Worm (Caenorhabditis elegans) whole organism, L4/young adult: ENCODE data around the gene C35A11.3.
A peak's percentile ranks its signal among the peaks of the same experiment; 100 is the strongest.

Experiments used
- W03F9.2 ChIP-seq: fragments of 150-350 bp; optimal IDR thresholded peaks from 2 replicates; lab custom pipeline; 2014; ENCODE audit warnings: missing biosample characterization, missing genetic modification characterization
- dao-5 ChIP-seq: sonication (generic microtip); optimal IDR thresholded peaks from 2 replicates; lab custom pipeline; 2016; ENCODE audit warnings: missing genotype, missing genetic modification characterization, moderate library complexity, missing compliant biosample characterization
- him-1 ChIP-seq: sonication (generic microtip); optimal IDR thresholded peaks from 2 replicates; lab custom pipeline; 2016; ENCODE audit warnings: missing genotype, missing genetic modification reagents, missing genetic modification characterization, missing compliant biosample characterization

The C35A11.3 gene

DNA sequence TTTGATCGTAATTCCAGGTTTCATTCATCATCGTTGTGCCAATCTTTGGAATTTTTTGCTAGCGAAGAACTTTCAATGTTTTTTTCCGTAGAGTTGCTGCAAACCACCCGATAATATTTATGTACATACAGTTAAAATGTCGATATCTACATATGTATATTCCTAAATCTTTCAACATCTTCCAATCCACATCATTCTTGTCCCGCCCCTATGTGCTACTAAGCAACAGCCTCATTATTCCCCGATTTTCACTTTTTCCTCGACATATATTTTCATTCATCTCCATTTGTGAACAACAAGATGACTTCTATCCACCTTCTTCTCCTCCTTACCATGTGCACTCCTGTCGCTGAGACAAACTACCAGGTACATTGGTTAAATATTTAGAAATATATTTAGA, at the start of gene C35A11.3:
TSS of gene C35A11.3 (plus strand) at position 301 of the 400 bp plus-strand sequence.
- TF ChIP-seq W03F9.2 (tag; lab: Kevin White, UChicago), result no peak
- no peak for TF ChIP-seq dao-5 (tag; lab: Kevin White, UChicago)
- no peak for TF ChIP-seq him-1 (tag; lab: Kevin White, UChicago)

DNA sequence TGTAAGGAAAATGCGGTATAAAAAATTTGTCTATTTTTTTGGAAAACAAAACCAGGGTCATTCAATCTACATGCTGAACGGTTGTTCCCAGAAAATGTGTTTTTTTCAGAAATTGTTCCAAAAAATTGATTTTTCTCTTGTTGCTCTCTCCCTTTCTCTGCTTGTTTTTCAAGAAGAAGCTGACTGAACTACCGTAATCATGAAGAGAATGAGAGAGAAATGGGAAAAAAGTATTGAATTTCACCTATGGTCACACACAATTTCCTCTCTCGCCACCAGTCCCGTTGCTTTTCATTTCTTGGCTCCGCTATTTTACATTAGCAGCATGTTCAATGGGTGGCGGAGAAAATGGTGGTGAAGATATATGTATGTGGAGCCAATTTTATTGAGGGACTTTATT, 49.4 kb upstream of the C35A11.3 start:
- no peak for TF ChIP-seq dao-5 (tag; lab: Kevin White, UChicago)
- no peak for TF ChIP-seq him-1 (tag; lab: Kevin White, UChicago)
- TF ChIP-seq W03F9.2 (tag; lab: Kevin White, UChicago), result no peak

DNA sequence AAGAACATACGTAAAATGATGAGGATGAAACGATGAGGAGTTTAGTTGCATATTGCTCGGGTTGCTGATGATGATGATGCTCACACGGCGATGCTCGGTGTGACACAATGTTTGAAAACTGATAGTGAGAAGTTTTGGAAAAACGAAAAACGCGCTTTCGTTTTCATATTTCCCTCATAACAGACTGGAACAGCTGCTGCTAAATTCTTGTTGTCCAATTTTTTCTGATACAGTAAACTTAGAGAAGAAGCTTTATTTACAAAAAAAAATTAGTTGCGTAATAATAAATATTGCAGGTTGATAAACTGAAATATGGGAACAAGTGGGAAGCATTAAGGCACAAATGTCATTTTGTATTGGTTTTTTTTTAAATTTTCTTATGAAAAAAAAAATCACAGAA, 47.7 kb upstream of the C35A11.3 start, which contains the start of gene ceh-33:
TSS of gene ceh-33 (minus strand) at position 101 of the 400 bp plus-strand sequence.
- TF ChIP-seq him-1 (tag; lab: Kevin White, UChicago), result no peak
- TF ChIP-seq dao-5 (tag; lab: Kevin White, UChicago), result no peak
- no peak for TF ChIP-seq W03F9.2 (tag; lab: Kevin White, UChicago)

ce11 chrV:5328314-5328713, 43.9 kb upstream of the C35A11.3 start, which contains the start of gene C10G8.8:
Gene C10G8.8, minus strand, starts transcription at chrV:5328414.
- TF ChIP-seq him-1 (tag; lab: Kevin White, UChicago), result no peak
- no peak for TF ChIP-seq dao-5 (tag; lab: Kevin White, UChicago)
- no peak for TF ChIP-seq W03F9.2 (tag; lab: Kevin White, UChicago)

ce11 chrV:5329677-5330266, 42.4 kb upstream of the C35A11.3 start:
- TF ChIP-seq him-1 (tag; lab: Kevin White, UChicago), result no peak
- TF ChIP-seq dao-5 (tag; lab: Kevin White, UChicago), result no peak
- TF ChIP-seq W03F9.2 (tag; lab: Kevin White, UChicago), result peak; percentile 56

- TF ChIP-seq dao-5 (tag; lab: Kevin White, UChicago) (no peak), him-1 (tag; lab: Kevin White, UChicago) (no peak), W03F9.2 (tag; lab: Kevin White, UChicago) (no peak)
Observed at ce11 chrV:5330967-5331366, 41.3 kb upstream of the C35A11.3 start, which contains the start of gene srg-26. Gene srg-26, plus strand, starts transcription at chrV:5331267.

- no peak for TF ChIP-seq him-1 (tag; lab: Kevin White, UChicago)
- no peak for TF ChIP-seq W03F9.2 (tag; lab: Kevin White, UChicago)
- TF ChIP-seq dao-5 (tag; lab: Kevin White, UChicago), result no peak
Observed at ce11 chrV:5334588-5334987, 37.6 kb upstream of the C35A11.3 start, which contains the start of gene srg-28. Gene srg-28, plus strand, starts transcription at chrV:5334888.

DNA sequence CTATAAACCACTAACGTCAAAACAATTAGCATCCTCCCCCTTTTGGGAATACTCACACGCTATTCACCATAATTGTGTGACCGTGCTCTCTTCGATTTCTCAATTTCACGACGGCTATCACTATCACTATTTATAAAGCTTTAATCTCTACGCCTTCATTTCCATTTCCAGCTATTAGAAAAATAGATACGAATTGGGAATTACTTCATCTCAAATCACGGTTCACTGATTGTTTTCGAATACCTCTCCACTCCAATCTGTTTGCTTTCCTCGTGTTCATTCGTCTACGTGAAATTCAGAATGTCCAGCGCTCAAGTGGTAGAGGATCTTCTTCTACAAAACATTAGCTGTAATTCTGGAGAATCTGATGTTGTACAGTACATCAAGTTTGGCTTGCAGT, 35.3 kb upstream of the C35A11.3 start, which contains the start of gene srg-29:
TSS of gene srg-29 (plus strand) at position 301 of the 400 bp plus-strand sequence.
- TF ChIP-seq W03F9.2 (tag; lab: Kevin White, UChicago) (no peak), him-1 (tag; lab: Kevin White, UChicago) (no peak), dao-5 (tag; lab: Kevin White, UChicago) (no peak)

DNA sequence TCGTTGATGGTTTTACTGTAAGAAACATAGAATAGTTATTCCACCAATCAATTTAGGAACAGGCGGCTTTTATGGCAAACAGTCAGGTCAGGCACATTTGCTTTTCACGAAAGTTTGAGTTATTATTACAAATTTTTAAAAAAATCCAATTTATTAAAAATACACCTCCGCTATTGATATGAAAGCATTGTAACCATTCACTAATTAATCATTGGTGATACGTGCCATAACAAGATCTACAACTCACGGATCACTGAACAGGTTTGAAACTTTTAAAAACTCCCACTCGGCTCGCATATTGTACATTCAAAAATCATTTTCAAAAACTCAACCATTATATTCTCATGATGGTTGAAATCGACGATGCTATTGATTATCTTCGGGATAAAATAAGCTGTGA, 32.7 kb upstream of the C35A11.3 start, which contains the start of gene srg-27:
TSS of gene srg-27 (plus strand) at position 301 of the 400 bp plus-strand sequence.
- TF ChIP-seq dao-5 (tag; lab: Kevin White, UChicago), result no peak
- no peak for TF ChIP-seq W03F9.2 (tag; lab: Kevin White, UChicago)
- no peak for TF ChIP-seq him-1 (tag; lab: Kevin White, UChicago)

DNA sequence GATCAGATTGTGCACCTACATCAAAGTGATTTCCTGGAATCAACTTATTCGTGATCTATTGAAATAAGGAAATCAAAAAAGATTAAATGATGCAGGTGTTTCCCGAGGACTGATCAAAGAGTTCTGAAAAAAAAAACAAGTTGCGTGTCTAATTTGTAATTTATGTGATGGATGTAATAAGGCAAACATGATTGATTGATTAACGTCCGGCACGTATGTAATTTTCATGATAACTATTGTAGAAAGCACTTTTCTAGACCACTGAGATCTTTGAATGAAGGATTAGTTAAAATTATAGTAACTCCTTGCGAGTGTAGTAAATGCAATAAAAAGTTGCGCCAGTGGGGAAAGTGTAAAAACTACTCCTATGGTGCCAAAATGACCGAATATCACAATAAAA, 26.8 kb upstream of the C35A11.3 start, which contains the start of gene srg-25:
TSS of gene srg-25 (minus strand) at position 101 of the 400 bp plus-strand sequence.
- TF ChIP-seq W03F9.2 (tag; lab: Kevin White, UChicago), result no peak
- no peak for TF ChIP-seq him-1 (tag; lab: Kevin White, UChicago)
- TF ChIP-seq dao-5 (tag; lab: Kevin White, UChicago), result no peak

ce11 chrV:5349471-5349870, 22.7 kb upstream of the C35A11.3 start, which contains the start of gene T09D3.3:
Gene T09D3.3, minus strand, starts transcription at chrV:5349571.
- TF ChIP-seq him-1 (tag; lab: Kevin White, UChicago) (no peak), dao-5 (tag; lab: Kevin White, UChicago) (no peak), W03F9.2 (tag; lab: Kevin White, UChicago) (no peak)

DNA sequence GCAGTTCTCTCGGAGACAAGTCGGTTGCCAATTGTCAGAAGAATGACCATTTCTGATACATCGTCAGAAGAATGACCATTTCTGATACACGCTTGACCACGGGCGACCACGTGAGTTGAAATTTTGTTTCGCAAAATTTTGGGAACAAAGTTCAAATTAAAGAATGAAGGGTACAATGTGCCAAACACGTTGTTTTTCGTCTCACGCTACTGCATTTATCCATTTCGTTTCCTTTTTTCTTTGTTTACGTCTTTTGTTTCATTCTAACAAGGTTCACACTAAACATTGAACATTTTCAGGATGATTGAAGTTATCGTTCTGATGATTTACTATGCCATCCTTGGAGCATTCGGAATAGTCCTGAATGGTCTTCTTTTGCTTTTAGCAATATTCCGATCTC, 20.7 kb upstream of the C35A11.3 start, which contains the start of gene srd-9:
TSS of gene srd-9 (plus strand) at position 301 of the 400 bp plus-strand sequence.
- TF ChIP-seq W03F9.2 (tag; lab: Kevin White, UChicago), result no peak
- no peak for TF ChIP-seq him-1 (tag; lab: Kevin White, UChicago)
- no peak for TF ChIP-seq dao-5 (tag; lab: Kevin White, UChicago)

- TF ChIP-seq dao-5 (tag; lab: Kevin White, UChicago) (no peak), him-1 (tag; lab: Kevin White, UChicago) (no peak), W03F9.2 (tag; lab: Kevin White, UChicago) (no peak)
Observed at ce11 chrV:5358772-5359171, 13.4 kb upstream of the C35A11.3 start, which contains the start of gene nhr-216. Gene nhr-216, minus strand, starts transcription at chrV:5358872.
